Fruit fly (Drosophila melanogaster) whole organism, embryonic: ENCODE data around the gene spel1.

Experiments
- Blimp-1 ChIP-seq: fragments of 200-800 bp; sonication (Bioruptor generic); optimal IDR thresholded peaks from 3 replicates; lab custom pipeline; 2018; ENCODE audit warnings: missing biosample characterization, missing genetic modification characterization, mild to moderate bottlenecking, moderate library complexity, missing genetic modification reagents
- C15 ChIP-seq: fragments of 200-800 bp; sonication (Bioruptor generic); IDR thresholded peaks from 3 replicates; pipeline ENCODE4 v1.3.6; 2022; ENCODE audit warnings: missing biosample characterization, missing genetic modification characterization
- CG10543 ChIP-seq: fragments of 200-800 bp; sonication (Bioruptor generic); optimal IDR thresholded peaks from 3 replicates; lab custom pipeline; 2017; ENCODE audit warnings: missing biosample characterization, mild to moderate bottlenecking, missing genetic modification characterization, moderate library complexity
- CG11560 ChIP-seq: fragments of 200-800 bp; sonication (Bioruptor generic); IDR thresholded peaks from 3 replicates; pipeline ENCODE4 v1.3.6; 2022; ENCODE audit warnings: missing biosample characterization, missing genetic modification characterization
- CG12071 ChIP-seq: fragments of 200-800 bp; sonication (Bioruptor generic); optimal IDR thresholded peaks from 3 replicates; lab custom pipeline; 2018; ENCODE audit warnings: missing biosample characterization, mild to moderate bottlenecking, missing genetic modification characterization
- CG12744 ChIP-seq: fragments of 200-800 bp; sonication (Bioruptor generic); optimal IDR thresholded peaks from 2 replicates; lab custom pipeline; 2016; ENCODE audit warnings: missing biosample characterization, missing genetic modification characterization
- CG12769 ChIP-seq: fragments of 200-800 bp; sonication (Bioruptor generic); optimal IDR thresholded peaks from 2 replicates; lab custom pipeline; 2019; ENCODE audit warnings: missing biosample characterization, mild to moderate bottlenecking, missing genetic modification characterization, moderate library complexity
- CG14014 ChIP-seq: fragments of 200-800 bp; sonication (Bioruptor generic); IDR thresholded peaks from 2 replicates; pipeline ENCODE4 v1.3.6; 2022; ENCODE audit warnings: missing biosample characterization, missing genetic modification characterization
- CG14441 ChIP-seq: fragments of 200-800 bp; sonication (Bioruptor generic); IDR thresholded peaks from 2 replicates; pipeline ENCODE4 v1.3.6; 2022; ENCODE audit warnings: missing biosample characterization, missing genetic modification characterization
- CG14860 ChIP-seq: fragments of 200-800 bp; sonication (Bioruptor generic); IDR thresholded peaks from 3 replicates; pipeline ENCODE4 v1.3.6; 2022; ENCODE audit warnings: missing biosample characterization, missing genetic modification characterization; ENCODE audit not compliant: partially characterized antibody
- CG15514 ChIP-seq: fragments of 200-800 bp; sonication (Bioruptor generic); optimal IDR thresholded peaks from 3 replicates; lab custom pipeline; 2017; ENCODE audit warnings: missing biosample characterization, missing genetic modification characterization, mild to moderate bottlenecking, moderate library complexity, missing genetic modification reagents
- CG17328 ChIP-seq: fragments of 200-800 bp; sonication (Bioruptor generic); IDR thresholded peaks from 2 replicates; pipeline ENCODE4 v1.3.6; 2022; ENCODE audit warnings: missing biosample characterization, missing genetic modification characterization
- CG17385 ChIP-seq: fragments of 200-800 bp; sonication (Bioruptor generic); optimal IDR thresholded peaks from 3 replicates; lab custom pipeline; 2018; ENCODE audit warnings: missing biosample characterization, mild to moderate bottlenecking, missing genetic modification characterization
- CG31365 ChIP-seq: fragments of 200-800 bp; sonication (Bioruptor generic); optimal IDR thresholded peaks from 2 replicates; lab custom pipeline; 2018; ENCODE audit warnings: missing biosample characterization, mild to moderate bottlenecking, missing genetic modification characterization
- CG32767 ChIP-seq: fragments of 200-800 bp; sonication (Bioruptor generic); IDR thresholded peaks from 2 replicates; pipeline ENCODE4 v1.3.6; 2022; ENCODE audit warnings: missing biosample characterization, missing genetic modification characterization
- CG3726 ChIP-seq: fragments of 200-800 bp; sonication (Bioruptor generic); IDR thresholded peaks from 3 replicates; pipeline ENCODE4, ENCODE4 v1.3.6; 2022; ENCODE audit warnings: missing biosample characterization, missing genetic modification characterization
- CG3847 ChIP-seq: fragments of 200-800 bp; sonication (Bioruptor generic); IDR thresholded peaks from 2 replicates; pipeline ENCODE4 v1.3.6; 2022; ENCODE audit warnings: missing biosample characterization, missing genetic modification characterization
- CG4707 ChIP-seq: fragments of 200-800 bp; sonication (Bioruptor generic); optimal IDR thresholded peaks from 2 replicates; lab custom pipeline; 2018; ENCODE audit warnings: missing biosample characterization, mild to moderate bottlenecking, missing genetic modification characterization, moderate library complexity
- CG6272 ChIP-seq: fragments of 200-800 bp; sonication (Bioruptor generic); IDR thresholded peaks from 2 replicates; pipeline ENCODE4 v1.3.6; 2022; ENCODE audit warnings: missing biosample characterization, missing genetic modification characterization
- CG7928 ChIP-seq: fragments of 200-800 bp; sonication (Bioruptor generic); optimal IDR thresholded peaks from 2 replicates; lab custom pipeline; 2017; ENCODE audit warnings: missing biosample characterization, mild to moderate bottlenecking, missing genetic modification characterization
- CG8944 ChIP-seq: fragments of 200-800 bp; sonication (Bioruptor generic); optimal IDR thresholded peaks from 3 replicates; lab custom pipeline; 2016; ENCODE audit warnings: missing biosample characterization, missing genetic modification characterization
- CG9215 ChIP-seq: fragments of 200-800 bp; sonication (Bioruptor generic); IDR thresholded peaks from 2 replicates; pipeline ENCODE4 v1.3.6; 2022; ENCODE audit warnings: missing biosample characterization, missing genetic modification characterization
- CoRest ChIP-seq: fragments of 200-800 bp; sonication (Bioruptor generic); optimal IDR thresholded peaks from 3 replicates; lab custom pipeline; 2018; ENCODE audit warnings: missing biosample characterization, mild to moderate bottlenecking, missing genetic modification characterization, moderate library complexity
- CrebB ChIP-seq: fragments of 200-800 bp; sonication (Bioruptor generic); optimal IDR thresholded peaks from 3 replicates; lab custom pipeline; 2018; ENCODE audit warnings: missing biosample characterization, mild to moderate bottlenecking, missing genetic modification characterization
- Dfd ChIP-seq, 2 experiments: fragments of >200 bp; optimal IDR thresholded peaks; 2 replicates each; lab custom pipeline; 2017; ENCODE audit warnings: missing biosample characterization in 2 of 2, missing genetic modification characterization in 2 of 2
- E2f2 ChIP-seq: fragments of 200-800 bp; sonication (Bioruptor generic); IDR thresholded peaks from 2 replicates; pipeline ENCODE4 v1.3.6; 2022; ENCODE audit warnings: missing biosample characterization, missing genetic modification characterization
- Hr78 ChIP-seq, 2 experiments: fragments of 200-800 bp in 1 of 2; fragments of >200 bp in 1 of 2; sonication (Bioruptor generic) in 1 of 2; optimal IDR thresholded peaks; 2 replicates each; lab custom pipeline; 2017 to 2019; ENCODE audit warnings: missing biosample characterization in 2 of 2, missing genetic modification characterization in 2 of 2, mild to moderate bottlenecking in 1 of 2, moderate library complexity in 1 of 2
- Mes4 ChIP-seq: fragments of 200-800 bp; sonication (Bioruptor generic); optimal IDR thresholded peaks from 2 replicates; lab custom pipeline; 2016; ENCODE audit warnings: missing biosample characterization, missing genetic modification characterization
- Nf-YB ChIP-seq: fragments of 200-800 bp; sonication (Bioruptor generic); optimal IDR thresholded peaks from 3 replicates; lab custom pipeline; 2019; ENCODE audit warnings: missing biosample characterization, mild to moderate bottlenecking, missing genetic modification characterization, moderate library complexity
- ash1 ChIP-seq: fragments of 200-800 bp; sonication (Bioruptor generic); optimal IDR thresholded peaks from 2 replicates; lab custom pipeline; 2018; ENCODE audit warnings: missing biosample characterization, mild to moderate bottlenecking, missing genetic modification characterization
- bowl ChIP-seq: fragments of 200-800 bp; sonication (Bioruptor generic); IDR thresholded peaks from 2 replicates; pipeline ENCODE4 v1.3.6; 2022; ENCODE audit warnings: missing biosample characterization, missing genetic modification characterization
- dati ChIP-seq: fragments of 200-800 bp; sonication (Bioruptor generic); IDR thresholded peaks from 2 replicates; pipeline ENCODE4 v1.3.6; 2022; ENCODE audit warnings: missing biosample characterization, missing genetic modification characterization
- dmrt99B ChIP-seq: fragments of 200-800 bp; sonication (Bioruptor generic); optimal IDR thresholded peaks from 2 replicates; lab custom pipeline; 2018; ENCODE audit warnings: missing biosample characterization, mild to moderate bottlenecking, missing genetic modification characterization, moderate library complexity
- esg ChIP-seq: fragments of 200-800 bp; sonication (Bioruptor generic); conservative IDR thresholded peaks from 2 replicates; pipeline ENCODE4 v1.3.6; 2022; ENCODE audit warnings: missing biosample characterization, missing genetic modification characterization
- exex ChIP-seq: fragments of 200-800 bp; sonication (Bioruptor generic); optimal IDR thresholded peaks from 4 replicates; lab custom pipeline; 2018; ENCODE audit warnings: missing biosample characterization, mild to moderate bottlenecking, missing genetic modification characterization, moderate library complexity
- fu2 ChIP-seq: fragments of 200-800 bp; sonication (Bioruptor generic); optimal IDR thresholded peaks from 2 replicates; lab custom pipeline; 2016; ENCODE audit warnings: missing biosample characterization, missing genetic modification characterization
- gce ChIP-seq: fragments of 200-800 bp; sonication (Bioruptor generic); IDR thresholded peaks from 3 replicates; pipeline ENCODE4 v1.3.6; 2022; ENCODE audit warnings: missing biosample characterization, missing genetic modification characterization
- gcm ChIP-seq: fragments of 200-800 bp; sonication (Bioruptor generic); optimal IDR thresholded peaks from 2 replicates; lab custom pipeline; 2019; ENCODE audit warnings: missing biosample characterization, mild to moderate bottlenecking, missing genetic modification characterization, moderate library complexity
- hbn ChIP-seq: fragments of 200-800 bp; sonication (Bioruptor generic); IDR thresholded peaks from 2 replicates; pipeline ENCODE4 v1.3.6; 2022; ENCODE audit warnings: missing biosample characterization, missing genetic modification characterization; ENCODE audit not compliant: partially characterized antibody
- lab ChIP-seq: fragments of 200-800 bp; sonication (Bioruptor generic); optimal IDR thresholded peaks from 3 replicates; lab custom pipeline; 2017; ENCODE audit warnings: missing biosample characterization, missing genetic modification characterization, mild to moderate bottlenecking, moderate library complexity, missing genetic modification reagents
- lilli ChIP-seq: fragments of 200-800 bp; sonication (Bioruptor generic); optimal IDR thresholded peaks from 3 replicates; lab custom pipeline; 2016; ENCODE audit warnings: missing biosample characterization, missing genetic modification characterization
- lmd ChIP-seq: fragments of 200-800 bp; sonication (Bioruptor generic); IDR thresholded peaks from 2 replicates; pipeline ENCODE4 v1.3.6; 2022; ENCODE audit warnings: missing biosample characterization, missing genetic modification characterization
- lola ChIP-seq, 3 experiments: fragments of >200 bp in 2 of 3; fragments of 200-800 bp in 1 of 3; sonication (Bioruptor generic) in 1 of 3; optimal IDR thresholded peaks; 2 replicates each; lab custom pipeline; 2017 to 2019; ENCODE audit warnings: missing biosample characterization in 3 of 3, missing genetic modification characterization in 3 of 3, mild to moderate bottlenecking in 1 of 3, moderate library complexity in 1 of 3
- pho ChIP-seq: fragments of 200-800 bp; sonication (Bioruptor generic); optimal IDR thresholded peaks from 2 replicates; lab custom pipeline; 2016; ENCODE audit warnings: missing biosample characterization, missing genetic modification characterization
- run ChIP-seq: fragments of 200-800 bp; sonication (Bioruptor generic); optimal IDR thresholded peaks from 3 replicates; lab custom pipeline; 2018; ENCODE audit warnings: missing biosample characterization, mild to moderate bottlenecking, missing genetic modification characterization
- sd ChIP-seq: fragments of 200-800 bp; sonication (Bioruptor generic); optimal IDR thresholded peaks from 3 replicates; lab custom pipeline; 2018; ENCODE audit warnings: missing biosample characterization, mild to moderate bottlenecking, missing genetic modification characterization, moderate library complexity
- sima ChIP-seq: fragments of 200-800 bp; sonication (Bioruptor generic); optimal IDR thresholded peaks from 2 replicates; lab custom pipeline; 2016; ENCODE audit warnings: missing biosample characterization, missing genetic modification characterization
- slou ChIP-seq: fragments of 200-800 bp; sonication (Bioruptor generic); optimal IDR thresholded peaks from 3 replicates; lab custom pipeline; 2016; ENCODE audit warnings: missing biosample characterization, missing genetic modification characterization
- sob ChIP-seq: fragments of 200-800 bp; sonication (Bioruptor generic); IDR thresholded peaks from 2 replicates; pipeline ENCODE4 v1.3.6; 2022; ENCODE audit warnings: missing biosample characterization, missing genetic modification characterization
- wek ChIP-seq: fragments of 200-800 bp; sonication (Bioruptor generic); optimal IDR thresholded peaks from 3 replicates; lab custom pipeline; 2018; ENCODE audit warnings: missing biosample characterization, mild to moderate bottlenecking, missing genetic modification characterization, moderate library complexity

Gene spel1

dm6 chr2L:14372254-14372717 lies 10.4 kb downstream of the spel1 start (continued):
- TF ChIP-seq CG14014 (GFP tag; lab: Robert Waterston, UW) (peak; percentile 83), slou (GFP tag; lab: Kevin White, UChicago) (no peak), CG12071 (GFP tag; lab: Kevin White, UChicago) (peak; percentile 55), bowl (GFP tag; lab: Robert Waterston, UW) (peak; percentile 27; the same call in 1 of the 2 replicates), CG14860 (no peak), CG15514 (peak; percentile 2), Dfd (GFP tag; optimal IDR thresholded peaks at IDR 0.05; lab: Kevin White, UChicago) (no peak), C15 (GFP tag; lab: Robert Waterston, UW) (no peak), CG11560 (tag; lab: Robert Waterston, UW) (peak; percentile 50; the same call in 1 of the 3 replicates), CG14441 (GFP tag; lab: Robert Waterston, UW) (peak; percentile 68), wek (GFP tag; lab: Kevin White, UChicago) (no peak), dati (GFP tag; lab: Robert Waterston, UW) (no peak), Mes4 (peak; percentile 14), CG32767 (GFP tag; lab: Robert Waterston, UW) (peak; percentile 72), sima (peak; percentile 46), exex (tag; lab: Kevin White, UChicago) (no peak), sd (tag; lab: Kevin White, UChicago) (peak; percentile 56), CG31365 (no peak), CoRest (peak; percentile 90), Nf-YB (GFP tag; lab: Kevin White, UChicago) (peak; percentile 42), CG10543 (GFP tag; lab: Kevin White, UChicago) (peak; percentile 36), E2f2 (GFP tag; lab: Robert Waterston, UW) (peak; percentile 67), gce (GFP tag; lab: Robert Waterston, UW) (peak; percentile 62; the same call in 1 of the 3 replicates), CG17328 (GFP tag; lab: Robert Waterston, UW) (peak; percentile 78), CG8944 (GFP tag; lab: Kevin White, UChicago) (peak; percentile 53), CG6272 (GFP tag; lab: Robert Waterston, UW) (no peak), lilli (GFP tag; lab: Kevin White, UChicago) (peak; percentile 68), CG3726 (GFP tag; lab: Robert Waterston, UW) (0 out of 3 replicates have a peak, but pooled peaks have one; percentile 20), fu2 (GFP tag; lab: Kevin White, UChicago) (peak; percentile 56), sob (GFP tag; lab: Robert Waterston, UW) (peak; percentile 89), CG7928 (GFP tag; lab: Kevin White, UChicago) (no peak), lmd (GFP tag; lab: Robert Waterston, UW) (peak; percentile 85), run (tag; lab: Kevin White, UChicago) (peak; percentile 46), lola (GFP tag; optimal IDR thresholded peaks at IDR 0.05; lab: Kevin White, UChicago) (no peak), esg (GFP tag; lab: Robert Waterston, UW) (peak; percentile 84), CG12769 (tag; lab: Kevin White, UChicago) (peak; percentile 85), dmrt99B (tag; lab: Kevin White, UChicago) (peak; percentile 79), pho (GFP tag; lab: Kevin White, UChicago) (peak; percentile 35), hbn (no peak), gcm (GFP tag; lab: Kevin White, UChicago) (peak; percentile 74), CG17385 (GFP tag; lab: Kevin White, UChicago) (peak; percentile 81), CG4707 (GFP tag; lab: Kevin White, UChicago) (peak; percentile 42), CG9215 (GFP tag; lab: Robert Waterston, UW) (peak; percentile 33; the same call in 1 of the 2 replicates), Hr78 (GFP tag; optimal IDR thresholded peaks at IDR 0.05; lab: Kevin White, UChicago) (peak in 1 of 2 experiments; percentile 28), Blimp-1 (GFP tag; lab: Kevin White, UChicago) (peak; percentile 26), lab (peak; percentile 30), ash1 (GFP tag; lab: Kevin White, UChicago) (no peak), CG12744 (GFP tag; lab: Kevin White, UChicago) (peak; percentile 42), CG3847 (GFP tag; lab: Robert Waterston, UW) (peak; percentile 57), CrebB (peak; percentile 79)
